Fruit fly (Drosophila melanogaster) whole organism, adult: Measurements from ENCODE around the gene CG17027.

Experiments
- CG1620 ChIP-seq: fragments of 200-800 bp; sonication (Bioruptor generic); optimal IDR thresholded peaks from 2 replicates; lab custom pipeline; 2016; ENCODE audit warnings: missing biosample characterization, missing genetic modification characterization
- Clk ChIP-seq: fragments of 200-800 bp; sonication (Bioruptor generic); optimal IDR thresholded peaks from 2 replicates; lab custom pipeline; 2017; ENCODE audit warnings: missing biosample characterization, missing genetic modification characterization
- Mnt ChIP-seq: fragments of 200-800 bp; sonication (Bioruptor generic); optimal IDR thresholded peaks from 2 replicates; lab custom pipeline; 2016; ENCODE audit warnings: missing biosample characterization, mild to moderate bottlenecking, missing genetic modification characterization
- bab1 ChIP-seq: fragments of 200-800 bp; sonication (Bioruptor generic); optimal IDR thresholded peaks from 3 replicates; lab custom pipeline; 2019; ENCODE audit warnings: missing biosample characterization, mild to moderate bottlenecking, missing genetic modification characterization, moderate library complexity
- cnc ChIP-seq, 2 experiments: fragments of >200 bp; optimal IDR thresholded peaks; 2 replicates each; lab custom pipeline; 2017
- ovo ChIP-seq: fragments of 200-800 bp; sonication (Bioruptor generic); optimal IDR thresholded peaks from 2 replicates; lab custom pipeline; 2016; ENCODE audit warnings: missing biosample characterization, missing genetic modification characterization
- tj ChIP-seq: fragments of 200-800 bp; sonication (Bioruptor generic); optimal IDR thresholded peaks from 3 replicates; lab custom pipeline; 2017; ENCODE audit warnings: missing biosample characterization, mild to moderate bottlenecking, missing genetic modification characterization, moderate library complexity
- toe ChIP-seq: fragments of 200-800 bp; sonication (Bioruptor generic); optimal IDR thresholded peaks from 2 replicates; lab custom pipeline; 2016; ENCODE audit warnings: missing biosample characterization, missing genetic modification characterization

dm6 chr3L:15975068-15975467, 4.8 kb upstream of the CG17027 start, which contains the start of gene CG17026:
- no peak for TF ChIP-seq Clk (GFP tag; lab: Kevin White, UChicago)
- TF ChIP-seq toe (GFP tag; lab: Kevin White, UChicago), result no peak
- no peak for TF ChIP-seq CG1620
- no peak for TF ChIP-seq bab1 (GFP tag; lab: Kevin White, UChicago)
- no peak for TF ChIP-seq Mnt
- TF ChIP-seq cnc (optimal IDR thresholded peaks at IDR 0.05; lab: Kevin White, UChicago), result no peak
- no peak for TF ChIP-seq ovo (GFP tag; lab: Kevin White, UChicago)
- no peak for TF ChIP-seq tj
